Worm (Caenorhabditis elegans) whole organism, early embryonic: ENCODE data around the gene ZC513.2.

ENCODE experiments used
- ama-1 ChIP-seq: fragments of 150-350 bp; optimal IDR thresholded peaks from 2 replicates; lab custom pipeline; 2014
- ceh-13 ChIP-seq: fragments of 200-800 bp; sonication (Bioruptor generic); optimal IDR thresholded peaks from 2 replicates; lab custom pipeline; 2018; ENCODE audit warnings: mild to moderate bottlenecking, missing genetic modification characterization, missing compliant biosample characterization
- flt-1 ChIP-seq: fragments of 200-800 bp; sonication (Bioruptor generic); IDR thresholded peaks from 2 replicates; pipeline ENCODE4 v1.3.6; 2022; ENCODE audit warnings: missing genetic modification characterization, missing compliant biosample characterization
- hmbx-1 ChIP-seq: sonication (generic microtip); optimal IDR thresholded peaks from 2 replicates; lab custom pipeline; 2016; ENCODE audit warnings: mild to moderate bottlenecking, missing genetic modification characterization, missing compliant biosample characterization
- pes-1 ChIP-seq: fragments of 200-800 bp; sonication (Bioruptor generic); IDR thresholded peaks from 2 replicates; pipeline ENCODE4 v1.3.6; 2022; ENCODE audit warnings: missing genetic modification reagents, missing genetic modification characterization, missing compliant biosample characterization
- sea-1 ChIP-seq: fragments of 200-800 bp; sonication (Bioruptor generic); conservative IDR thresholded peaks from 2 replicates; pipeline ENCODE4 v1.3.6; 2022; ENCODE audit warnings: missing genetic modification characterization, missing compliant biosample characterization
- tbx-11 ChIP-seq: fragments of 200-800 bp; sonication (Bioruptor generic); IDR thresholded peaks from 2 replicates; pipeline ENCODE4 v1.3.6; 2022; ENCODE audit warnings: missing genetic modification characterization, missing compliant biosample characterization
- tbx-37 ChIP-seq: fragments of 200-800 bp; sonication (Bioruptor generic); conservative IDR thresholded peaks from 2 replicates; pipeline ENCODE4 v1.3.6; 2022; ENCODE audit warnings: missing genetic modification reagents, missing genetic modification characterization, missing compliant biosample characterization

- TF ChIP-seq ceh-13 (no peak), tbx-37 (no peak), flt-1 (no peak), ama-1 (lab: Kevin White, UChicago) (no peak), tbx-11 (GFP tag; lab: Robert Waterston, UW) (no peak), hmbx-1 (tag; lab: Kevin White, UChicago) (no peak), sea-1 (GFP tag; lab: Robert Waterston, UW) (no peak), pes-1 (GFP tag; lab: Robert Waterston, UW) (no peak)
Measured at ce11 chrV:8026343-8026742, 27.9 kb upstream of the ZC513.2 start, which contains the start of gene F43H9.4.
